Fruit fly (Drosophila melanogaster) whole organism, embryonic: ENCODE data around the gene papi.
A peak's percentile ranks its signal among the peaks of the same experiment; 100 is the strongest.

Experiments
- BEAF-32 ChIP-seq: fragments of 200-800 bp; sonication (Bioruptor generic); optimal IDR thresholded peaks from 3 replicates; lab custom pipeline; 2017; ENCODE audit warnings: missing biosample characterization, missing genetic modification characterization, mild to moderate bottlenecking, moderate library complexity, missing genetic modification reagents
- Blimp-1 ChIP-seq: fragments of 200-800 bp; sonication (Bioruptor generic); optimal IDR thresholded peaks from 3 replicates; lab custom pipeline; 2018; ENCODE audit warnings: missing biosample characterization, missing genetic modification characterization, mild to moderate bottlenecking, moderate library complexity, missing genetic modification reagents
- CG10209 ChIP-seq: fragments of 200-800 bp; sonication (Bioruptor generic); optimal IDR thresholded peaks from 3 replicates; lab custom pipeline; 2017; ENCODE audit warnings: missing biosample characterization, mild to moderate bottlenecking, missing genetic modification characterization, missing genetic modification reagents
- CG11456 ChIP-seq: fragments of 200-800 bp; sonication (Bioruptor generic); IDR thresholded peaks from 3 replicates; pipeline ENCODE4 v1.3.6; 2022; ENCODE audit warnings: missing biosample characterization, missing genetic modification characterization
- CG11695 ChIP-seq: fragments of 200-800 bp; sonication (Bioruptor generic); IDR thresholded peaks from 3 replicates; pipeline ENCODE4 v1.3.6; 2022; ENCODE audit warnings: missing biosample characterization, missing genetic modification characterization
- CG12391 ChIP-seq: fragments of 200-800 bp; sonication (Bioruptor generic); optimal IDR thresholded peaks from 3 replicates; lab custom pipeline; 2018; ENCODE audit warnings: missing biosample characterization, mild to moderate bottlenecking, missing genetic modification characterization, moderate library complexity
- CG15514 ChIP-seq: fragments of 200-800 bp; sonication (Bioruptor generic); optimal IDR thresholded peaks from 3 replicates; lab custom pipeline; 2017; ENCODE audit warnings: missing biosample characterization, missing genetic modification characterization, mild to moderate bottlenecking, moderate library complexity, missing genetic modification reagents
- CG1647 ChIP-seq: fragments of 200-800 bp; sonication (Bioruptor generic); optimal IDR thresholded peaks from 3 replicates; lab custom pipeline; 2016; ENCODE audit warnings: missing biosample characterization, missing genetic modification characterization
- CG16779 ChIP-seq: fragments of 200-800 bp; sonication (Bioruptor generic); IDR thresholded peaks from 2 replicates; pipeline ENCODE4 v1.3.6; 2022; ENCODE audit warnings: missing biosample characterization, missing genetic modification characterization
- CG16815 ChIP-seq: fragments of 200-800 bp; sonication (Bioruptor generic); optimal IDR thresholded peaks from 3 replicates; lab custom pipeline; 2017; ENCODE audit warnings: missing biosample characterization, mild to moderate bottlenecking, missing genetic modification characterization
- CG16863 ChIP-seq: fragments of 200-800 bp; sonication (Bioruptor generic); optimal IDR thresholded peaks from 3 replicates; lab custom pipeline; 2016; ENCODE audit warnings: missing biosample characterization, missing genetic modification characterization
- CG17385 ChIP-seq: fragments of 200-800 bp; sonication (Bioruptor generic); optimal IDR thresholded peaks from 3 replicates; lab custom pipeline; 2018; ENCODE audit warnings: missing biosample characterization, mild to moderate bottlenecking, missing genetic modification characterization
- CG18599 ChIP-seq: fragments of 200-800 bp; sonication (Bioruptor generic); optimal IDR thresholded peaks from 3 replicates; lab custom pipeline; 2017; ENCODE audit warnings: missing biosample characterization, missing genetic modification characterization, mild to moderate bottlenecking, moderate library complexity, missing genetic modification reagents
- CG18619 ChIP-seq: fragments of 200-800 bp; sonication (Bioruptor generic); optimal IDR thresholded peaks from 3 replicates; lab custom pipeline; 2017; ENCODE audit warnings: missing biosample characterization, mild to moderate bottlenecking, missing genetic modification characterization
- CG3065 ChIP-seq: fragments of 200-800 bp; sonication (Bioruptor generic); optimal IDR thresholded peaks from 2 replicates; lab custom pipeline; 2016; ENCODE audit warnings: missing biosample characterization, missing genetic modification characterization
- CG3281 ChIP-seq: fragments of 200-800 bp; sonication (Bioruptor generic); optimal IDR thresholded peaks from 3 replicates; lab custom pipeline; 2017; ENCODE audit warnings: missing biosample characterization, mild to moderate bottlenecking, missing genetic modification characterization
- CG4360 ChIP-seq: fragments of 200-800 bp; sonication (Bioruptor generic); IDR thresholded peaks from 2 replicates; pipeline ENCODE4 v1.3.6; 2022; ENCODE audit warnings: missing biosample characterization, missing genetic modification characterization
- CG43689 ChIP-seq: fragments of 200-800 bp; sonication (Bioruptor generic); IDR thresholded peaks from 2 replicates; pipeline ENCODE4 v1.3.6; 2022; ENCODE audit warnings: missing biosample characterization, missing genetic modification characterization
- CG4707 ChIP-seq: fragments of 200-800 bp; sonication (Bioruptor generic); optimal IDR thresholded peaks from 2 replicates; lab custom pipeline; 2018; ENCODE audit warnings: missing biosample characterization, mild to moderate bottlenecking, missing genetic modification characterization, moderate library complexity
- CG5245 ChIP-seq: fragments of 200-800 bp; sonication (Bioruptor generic); optimal IDR thresholded peaks from 3 replicates; lab custom pipeline; 2016; ENCODE audit warnings: missing biosample characterization, missing genetic modification characterization
- CG7357 ChIP-seq: fragments of 200-800 bp; sonication (Bioruptor generic); IDR thresholded peaks from 3 replicates; pipeline ENCODE4 v1.3.6; 2022; ENCODE audit warnings: missing biosample characterization, missing genetic modification characterization
- CG7745 ChIP-seq: fragments of 200-800 bp; sonication (Bioruptor generic); optimal IDR thresholded peaks from 2 replicates; lab custom pipeline; 2018; ENCODE audit warnings: missing biosample characterization, mild to moderate bottlenecking, missing genetic modification characterization, moderate library complexity
- CG8944 ChIP-seq: fragments of 200-800 bp; sonication (Bioruptor generic); optimal IDR thresholded peaks from 3 replicates; lab custom pipeline; 2016; ENCODE audit warnings: missing biosample characterization, missing genetic modification characterization
- Dek ChIP-seq: fragments of 200-800 bp; sonication (Bioruptor generic); optimal IDR thresholded peaks from 3 replicates; lab custom pipeline; 2019; ENCODE audit warnings: missing biosample characterization, mild to moderate bottlenecking, missing genetic modification characterization, moderate library complexity
- Dip2 ChIP-seq: fragments of 200-800 bp; sonication (Bioruptor generic); IDR thresholded peaks from 2 replicates; pipeline ENCODE4 v1.3.6; 2022; ENCODE audit warnings: missing biosample characterization, missing genetic modification characterization
- Dll ChIP-seq: fragments of 200-800 bp; sonication (Bioruptor generic); IDR thresholded peaks from 4 replicates; pipeline ENCODE4 v1.3.6; 2022; ENCODE audit warnings: missing biosample characterization, missing genetic modification characterization; ENCODE audit not compliant: partially characterized antibody
- Doc3 ChIP-seq: fragments of 200-800 bp; sonication (Bioruptor generic); IDR thresholded peaks from 3 replicates; pipeline ENCODE4 v1.3.6; 2022; ENCODE audit warnings: missing biosample characterization, missing genetic modification characterization; ENCODE audit not compliant: partially characterized antibody
- Dref ChIP-seq: fragments of 200-800 bp; sonication (Bioruptor generic); IDR thresholded peaks from 2 replicates; pipeline ENCODE4 v1.3.6; 2022; ENCODE audit warnings: missing biosample characterization, missing genetic modification characterization
- Elba2 ChIP-seq: fragments of 200-800 bp; sonication (Bioruptor generic); optimal IDR thresholded peaks from 3 replicates; lab custom pipeline; 2016; ENCODE audit warnings: missing biosample characterization, missing genetic modification characterization
- Ets97D ChIP-seq: fragments of 200-800 bp; sonication (Bioruptor generic); optimal IDR thresholded peaks from 3 replicates; lab custom pipeline; 2016; ENCODE audit warnings: missing biosample characterization, missing genetic modification characterization
- HLH3B ChIP-seq: fragments of 200-800 bp; sonication (Bioruptor generic); IDR thresholded peaks from 2 replicates; pipeline ENCODE4 v1.3.6; 2022; ENCODE audit warnings: missing biosample characterization, missing genetic modification characterization
- Myb ChIP-seq: fragments of 200-800 bp; sonication (Bioruptor generic); optimal IDR thresholded peaks from 2 replicates; lab custom pipeline; 2016; ENCODE audit warnings: missing biosample characterization, missing genetic modification characterization
- Stat92E ChIP-seq, 3 experiments: fragments of >200 bp in 2 of 3; fragments of 200-800 bp in 1 of 3; sonication (Bioruptor generic) in 1 of 3; optimal IDR thresholded peaks; 2 replicates each; lab custom pipeline; 2017 to 2019; ENCODE audit warnings: missing biosample characterization in 3 of 3, missing genetic modification characterization in 3 of 3, mild to moderate bottlenecking in 1 of 3, moderate library complexity in 1 of 3
- Usf ChIP-seq: fragments of 200-800 bp; sonication (Bioruptor generic); optimal IDR thresholded peaks from 2 replicates; lab custom pipeline; 2017; ENCODE audit warnings: missing genotype, missing biosample characterization, missing genetic modification characterization
- crc ChIP-seq: fragments of 200-800 bp; sonication (Bioruptor generic); optimal IDR thresholded peaks from 2 replicates; lab custom pipeline; 2016; ENCODE audit warnings: missing biosample characterization, missing genetic modification characterization
- crp ChIP-seq, 2 experiments: fragments of 200-800 bp; sonication (Bioruptor generic); optimal IDR thresholded peaks; 2 replicates in 1 of 2; 3 replicates in 1 of 2; lab custom pipeline; 2017; ENCODE audit warnings: missing biosample characterization in 2 of 2, missing genetic modification characterization in 2 of 2, mild to moderate bottlenecking in 1 of 2, moderate library complexity in 1 of 2
- dimm ChIP-seq: fragments of 200-800 bp; sonication (Bioruptor generic); IDR thresholded peaks from 2 replicates; pipeline ENCODE4 v1.3.6; 2022; ENCODE audit warnings: missing biosample characterization, missing genetic modification characterization
- en ChIP-seq: fragments of 200-800 bp; sonication (Bioruptor generic); optimal IDR thresholded peaks from 2 replicates; lab custom pipeline; 2016; ENCODE audit warnings: missing biosample characterization, missing genetic modification characterization
- exex ChIP-seq: fragments of 200-800 bp; sonication (Bioruptor generic); optimal IDR thresholded peaks from 4 replicates; lab custom pipeline; 2018; ENCODE audit warnings: missing biosample characterization, mild to moderate bottlenecking, missing genetic modification characterization, moderate library complexity
- ind ChIP-seq: fragments of 200-800 bp; sonication (Bioruptor generic); optimal IDR thresholded peaks from 3 replicates; lab custom pipeline; 2016; ENCODE audit warnings: missing biosample characterization, missing genetic modification characterization
- lola ChIP-seq, 3 experiments: fragments of >200 bp in 2 of 3; fragments of 200-800 bp in 1 of 3; sonication (Bioruptor generic) in 1 of 3; optimal IDR thresholded peaks; 2 replicates each; lab custom pipeline; 2017 to 2019; ENCODE audit warnings: missing biosample characterization in 3 of 3, missing genetic modification characterization in 3 of 3, mild to moderate bottlenecking in 1 of 3, moderate library complexity in 1 of 3
- phol ChIP-seq: fragments of 200-800 bp; sonication (Bioruptor generic); optimal IDR thresholded peaks from 3 replicates; lab custom pipeline; 2018; ENCODE audit warnings: missing biosample characterization, mild to moderate bottlenecking, missing genetic modification characterization, moderate library complexity
- pnt ChIP-seq: fragments of 200-800 bp; sonication (Bioruptor generic); optimal IDR thresholded peaks from 3 replicates; lab custom pipeline; 2016; ENCODE audit warnings: missing biosample characterization, missing genetic modification characterization
- pum ChIP-seq: fragments of 200-800 bp; sonication (Bioruptor generic); optimal IDR thresholded peaks from 2 replicates; lab custom pipeline; 2016; ENCODE audit warnings: missing biosample characterization, missing genetic modification characterization
- rib ChIP-seq: fragments of 200-800 bp; sonication (Bioruptor generic); IDR thresholded peaks from 2 replicates; pipeline ENCODE4 v1.3.6; 2022; ENCODE audit warnings: missing biosample characterization, missing genetic modification characterization
- run ChIP-seq: fragments of 200-800 bp; sonication (Bioruptor generic); optimal IDR thresholded peaks from 3 replicates; lab custom pipeline; 2018; ENCODE audit warnings: missing biosample characterization, mild to moderate bottlenecking, missing genetic modification characterization
- sisA ChIP-seq: fragments of 200-800 bp; sonication (Bioruptor generic); IDR thresholded peaks from 2 replicates; pipeline ENCODE4 v1.3.6; 2022; ENCODE audit warnings: missing biosample characterization, missing genetic modification characterization
- twi ChIP-seq: fragments of 200-800 bp; optimal IDR thresholded peaks from 2 replicates; lab custom pipeline; 2019; ENCODE audit warnings: missing biosample characterization, mild to moderate bottlenecking, missing genetic modification characterization, moderate library complexity
- yki ChIP-seq: fragments of >200 bp; optimal IDR thresholded peaks from 3 replicates; lab custom pipeline; 2018
- zfh1 ChIP-seq: fragments of 200-800 bp; sonication (Bioruptor generic); IDR thresholded peaks from 3 replicates; pipeline ENCODE4 v1.3.6; 2022; ENCODE audit warnings: missing biosample characterization, missing genetic modification characterization

Gene papi

dm6 chr2L:2180120-2180539 is 40.4 kb upstream of the papi start (continued):
- TF ChIP-seq CG18599 (peak; percentile 89), Dek (peak; percentile 86), Blimp-1 (GFP tag; lab: Kevin White, UChicago) (peak; percentile 94), ind (GFP tag; lab: Kevin White, UChicago) (peak; percentile 83), Dll (GFP tag; lab: Robert Waterston, UW) (no peak), crp (GFP tag; optimal IDR thresholded peaks at IDR 0.05; lab: Kevin White, UChicago) (peak in 1 of 2 experiments; percentile 37), lola (GFP tag; optimal IDR thresholded peaks at IDR 0.05; lab: Kevin White, UChicago) (peak in 1 of 3 experiments; percentile 93), crc (GFP tag; lab: Kevin White, UChicago) (peak; percentile 40), CG18619 (GFP tag; lab: Kevin White, UChicago) (peak; percentile 74), CG11456 (peak; percentile 86), CG16779 (GFP tag; lab: Robert Waterston, UW) (peak; percentile 73; the same call in 1 of the 2 replicates), zfh1 (peak; percentile 93), Dref (GFP tag; lab: Robert Waterston, UW) (no peak), dimm (GFP tag; lab: Robert Waterston, UW) (peak; percentile 79), Dip2 (GFP tag; lab: Robert Waterston, UW) (0 out of 2 replicates have a peak, but pooled peaks have one; percentile 19), CG4360 (GFP tag; lab: Robert Waterston, UW) (peak; percentile 59), Stat92E (GFP tag; optimal IDR thresholded peaks at IDR 0.05; lab: Kevin White, UChicago) (peak in 1 of 3 experiments; percentile 87), Myb (GFP tag; lab: Kevin White, UChicago) (peak; percentile 15), twi (tag; lab: Kevin White, UChicago) (peak; percentile 68), sisA (peak; percentile 92), CG8944 (GFP tag; lab: Kevin White, UChicago) (peak; percentile 57), CG17385 (GFP tag; lab: Kevin White, UChicago) (peak; percentile 86), phol (tag; lab: Kevin White, UChicago) (peak; percentile 94), Ets97D (GFP tag; lab: Kevin White, UChicago) (peak; percentile 62), en (GFP tag; lab: Kevin White, UChicago) (peak; percentile 66), BEAF-32 (no peak), CG3065 (peak; percentile 69), CG15514 (peak; percentile 74), Elba2 (GFP tag; lab: Kevin White, UChicago) (peak; percentile 29), CG7745 (tag; lab: Kevin White, UChicago) (peak; percentile 19), run (tag; lab: Kevin White, UChicago) (peak; percentile 90), pnt (peak; percentile 74), CG10209 (GFP tag; lab: Kevin White, UChicago) (peak; percentile 90), CG4707 (GFP tag; lab: Kevin White, UChicago) (peak; percentile 82), CG1647 (GFP tag; lab: Kevin White, UChicago) (peak; percentile 80), exex (tag; lab: Kevin White, UChicago) (peak; percentile 52), yki (lab: Kevin White, UChicago) (no peak), rib (peak; percentile 73), Usf (peak; percentile 47), CG16863 (GFP tag; lab: Kevin White, UChicago) (peak; percentile 76), CG5245 (GFP tag; lab: Kevin White, UChicago) (peak; percentile 85), CG7357 (GFP tag; lab: Robert Waterston, UW) (peak; percentile 72; the same call in 2 of the 3 replicates), CG16815 (GFP tag; lab: Kevin White, UChicago) (peak; percentile 78), pum (GFP tag; lab: Kevin White, UChicago) (peak; percentile 74), HLH3B (peak; percentile 94), CG43689 (GFP tag; lab: Robert Waterston, UW) (peak; percentile 57; the same call in 1 of the 2 replicates), CG12391 (tag; lab: Kevin White, UChicago) (peak; percentile 94), CG11695 (GFP tag; lab: Robert Waterston, UW) (peak; percentile 89), CG3281 (peak; percentile 81), Doc3 (GFP tag; lab: Robert Waterston, UW) (no peak)
